Fruit fly (Drosophila melanogaster): ENCODE measurements around the gene CG31036.

Gene CG31036

dm6 chr3R:29868676-29869349 lies 39.1 kb upstream of the CG31036 start, which contains the start of gene Zip99C (continued):
- TF ChIP-seq Dfd (GFP tag; optimal IDR thresholded peaks at IDR 0.05) (no peak), HLHmδ (GFP tag; optimal IDR thresholded peaks at IDR 0.05) (no peak), Fer2 (tag; optimal IDR thresholded peaks at IDR 0.05) (no peak), CG34224 (GFP tag; IDR thresholded peaks at IDR 0.05; ENCODE audit: partially characterized antibody) (peak; percentile 85), Chrac-16 (GFP tag; optimal IDR thresholded peaks at IDR 0.05) (peak; percentile 26), CG8765 (GFP tag; IDR thresholded peaks at IDR 0.05) (no peak), CG13287 (GFP tag; IDR thresholded peaks at IDR 0.05; ENCODE audit: partially characterized antibody) (peak; percentile 94), CG10543 (GFP tag; optimal IDR thresholded peaks at IDR 0.05) (peak; percentile 34), CG3726 (GFP tag; IDR thresholded peaks at IDR 0.05) (no peak), Eip74EF (GFP tag; optimal IDR thresholded peaks at IDR 0.05) (no peak), kni (GFP tag; optimal IDR thresholded peaks at IDR 0.05) (no peak), grau (tag; optimal IDR thresholded peaks at IDR 0.05) (peak; percentile 41), CG12744 (GFP tag; optimal IDR thresholded peaks at IDR 0.05) (no peak), Six4 (GFP tag; optimal IDR thresholded peaks at IDR 0.05) (no peak), unc-4 (GFP tag; IDR thresholded peaks at IDR 0.05; ENCODE audit: partially characterized antibody) (peak; percentile 82), CG17829 (tag; optimal IDR thresholded peaks at IDR 0.05) (peak; percentile 41), Dad (GFP tag; optimal IDR thresholded peaks at IDR 0.05) (peak; percentile 2), CrebB (tag; optimal IDR thresholded peaks at IDR 0.05) (no peak), Sry-δ (GFP tag; optimal IDR thresholded peaks at IDR 0.05) (peak; percentile 93), CoRest (tag; optimal IDR thresholded peaks at IDR 0.05) (peak; percentile 69), Rfx (GFP tag; IDR thresholded peaks at IDR 0.05) (peak; percentile 56), Hr78 (GFP tag; optimal IDR thresholded peaks at IDR 0.05) (no peak), kay (GFP tag; optimal IDR thresholded peaks at IDR 0.05) (peak; percentile 99), CG4707 (GFP tag; optimal IDR thresholded peaks at IDR 0.05) (no peak), chif (GFP tag; optimal IDR thresholded peaks at IDR 0.05) (peak in 1 of 2 experiments; percentile 2), PHDP (tag; optimal IDR thresholded peaks at IDR 0.05) (peak; percentile 27), danr (GFP tag; IDR thresholded peaks at IDR 0.05) (no peak), ab (GFP tag; optimal IDR thresholded peaks at IDR 0.05) (no peak), CG10979 (tag; optimal IDR thresholded peaks at IDR 0.05) (no peak), fru (optimal IDR thresholded peaks at IDR 0.05) (no peak), gfzf (GFP tag; optimal IDR thresholded peaks at IDR 0.05) (peak; percentile 55), chinmo (GFP tag; IDR thresholded peaks at IDR 0.05; ENCODE audit: partially characterized antibody) (peak; percentile 92; the same call in 3 of the 4 replicates), CG15696 (tag; optimal IDR thresholded peaks at IDR 0.05) (peak; percentile 53), Bgb (GFP tag; IDR thresholded peaks at IDR 0.05; ENCODE audit: partially characterized antibody) (peak; percentile 87), CG7963 (GFP tag; IDR thresholded peaks at IDR 0.05; ENCODE audit: partially characterized antibody) (peak; percentile 59; the same call in 2 of the 3 replicates), CG2712 (tag; optimal IDR thresholded peaks at IDR 0.05) (peak; percentile 58), nerfin-2 (GFP tag; IDR thresholded peaks at IDR 0.05; ENCODE audit: partially characterized antibody) (peak; percentile 70), BEAF-32 (GFP tag; optimal IDR thresholded peaks at IDR 0.05) (peak; percentile 94), bowl (GFP tag; IDR thresholded peaks at IDR 0.05) (no peak), twi (tag; optimal IDR thresholded peaks at IDR 0.05) (peak; percentile 16), z (GFP tag; IDR thresholded peaks at IDR 0.05) (0 out of 3 replicates have a peak, but pooled peaks have one; percentile 38), ham (GFP tag; IDR thresholded peaks at IDR 0.05) (no peak), Hr39 (optimal IDR thresholded peaks at IDR 0.05) (no peak), wdn (GFP tag; IDR thresholded peaks at IDR 0.05) (no peak), CG7987 (GFP tag; optimal IDR thresholded peaks at IDR 0.05) (peak; percentile 17), D (optimal IDR thresholded peaks at IDR 0.05) (no peak), D (GFP tag; optimal IDR thresholded peaks at IDR 0.05) (no peak), esg (GFP tag; conservative IDR thresholded peaks at IDR 0.05) (no peak), pho (GFP tag; optimal IDR thresholded peaks at IDR 0.05) (peak; percentile 12)
